Fruit fly (Drosophila melanogaster) whole organism: ENCODE data around the gene PolA2.

Experiments used
- CG8478 ChIP-seq: fragments of >200 bp; optimal IDR thresholded peaks from 2 replicates; lab custom pipeline; 2018; ENCODE audit warnings: inconsistent platforms
- Dll ChIP-seq: fragments of >200 bp; optimal IDR thresholded peaks from 2 replicates; lab custom pipeline; 2017
- EcR ChIP-seq, 2 experiments: fragments of >200 bp; optimal IDR thresholded peaks; 2 replicates each; lab custom pipeline; 2017; ENCODE audit warnings: missing biosample characterization in 2 of 2, missing genetic modification characterization in 2 of 2, missing genetic modification reagents in 2 of 2
- pan ChIP-seq: fragments of >200 bp; optimal IDR thresholded peaks from 2 replicates; lab custom pipeline; 2017
- psq ChIP-seq: fragments of >200 bp; optimal IDR thresholded peaks from 2 replicates; lab custom pipeline; 2017
- usp ChIP-seq: fragments of >200 bp; optimal IDR thresholded peaks from 2 replicates; lab custom pipeline; 2017; ENCODE audit warnings: missing biosample characterization, missing genetic modification characterization, mixed read lengths

Gene PolA2

dm6 chr3R:27225490-27225889, 13.5 kb upstream of the PolA2 start:
- no peak for TF ChIP-seq pan (lab: Kevin White, UChicago)
- peak; percentile 1 for TF ChIP-seq Dll

- no peak for TF ChIP-seq psq (lab: Kevin White, UChicago)
- TF ChIP-seq usp (GFP tag; lab: Kevin White, UChicago), result no peak
- TF ChIP-seq EcR (GFP tag; optimal IDR thresholded peaks at IDR 0.05; lab: Kevin White, UChicago), result no peak
- no peak for TF ChIP-seq Dll
- TF ChIP-seq CG8478 (lab: Kevin White, UChicago), result no peak
- TF ChIP-seq pan (lab: Kevin White, UChicago), result no peak
Measured at dm6 chr3R:27226080-27226648, 12.8 kb upstream of the PolA2 start.

- TF ChIP-seq Dll (no peak), usp (GFP tag; lab: Kevin White, UChicago) (no peak), pan (lab: Kevin White, UChicago) (no peak), EcR (GFP tag; optimal IDR thresholded peaks at IDR 0.05; lab: Kevin White, UChicago) (no peak), psq (lab: Kevin White, UChicago) (no peak), CG8478 (lab: Kevin White, UChicago) (no peak)
Measured at dm6 chr3R:27228342-27228741, 10.6 kb upstream of the PolA2 start, which contains the start of gene CG42813. TSS of gene CG42813 (minus strand) at chr3R:27228561.

dm6 chr3R:27229368-27229767, 9.6 kb upstream of the PolA2 start, which contains the start of gene CG42814:
TSS of gene CG42814 (minus strand) at chr3R:27229468.
- TF ChIP-seq CG8478 (lab: Kevin White, UChicago) (no peak), psq (lab: Kevin White, UChicago) (no peak), pan (lab: Kevin White, UChicago) (no peak), EcR (GFP tag; optimal IDR thresholded peaks at IDR 0.05; lab: Kevin White, UChicago) (no peak), usp (GFP tag; lab: Kevin White, UChicago) (no peak), Dll (no peak)

dm6 chr3R:27233398-27233797, 5.6 kb upstream of the PolA2 start, which contains the start of gene CG31068:
TSS of gene CG31068 (plus strand) at chr3R:27233698.
- TF ChIP-seq CG8478 (lab: Kevin White, UChicago), result no peak
- TF ChIP-seq Dll, result no peak
- no peak for TF ChIP-seq psq (lab: Kevin White, UChicago)
- TF ChIP-seq usp (GFP tag; lab: Kevin White, UChicago), result no peak
- no peak for TF ChIP-seq EcR (GFP tag; optimal IDR thresholded peaks at IDR 0.05; lab: Kevin White, UChicago)
- no peak for TF ChIP-seq pan (lab: Kevin White, UChicago)

- TF ChIP-seq Dll (no peak), pan (lab: Kevin White, UChicago) (no peak), usp (GFP tag; lab: Kevin White, UChicago) (no peak), CG8478 (lab: Kevin White, UChicago) (no peak)
Measured at dm6 chr3R:27237980-27238379, 983 bp upstream of the PolA2 start.

dm6 chr3R:27240967-27241366, 2.0 kb downstream of the PolA2 start, which contains the start of gene CG17991:
TSS of gene CG17991 (plus strand) at chr3R:27241267.
- TF ChIP-seq EcR (GFP tag; optimal IDR thresholded peaks at IDR 0.05; lab: Kevin White, UChicago) (no peak), Dll (no peak), pan (lab: Kevin White, UChicago) (no peak), usp (GFP tag; lab: Kevin White, UChicago) (no peak), CG8478 (lab: Kevin White, UChicago) (no peak), psq (lab: Kevin White, UChicago) (no peak)

- TF ChIP-seq psq (lab: Kevin White, UChicago) (no peak), usp (GFP tag; lab: Kevin White, UChicago) (no peak), Dll (no peak), CG8478 (lab: Kevin White, UChicago) (no peak), EcR (GFP tag; optimal IDR thresholded peaks at IDR 0.05; lab: Kevin White, UChicago) (no peak)
Measured at dm6 chr3R:27244412-27244741, 5.4 kb downstream of the PolA2 start.

dm6 chr3R:27244742-27245400, 5.9 kb downstream of the PolA2 start, which contains the start of gene CG18766:
TSS of gene CG18766 (minus strand) at chr3R:27245249.
- TF ChIP-seq Dll (no peak), CG8478 (lab: Kevin White, UChicago) (peak; percentile 81)

dm6 chr3R:27245401-27245757, 6.4 kb downstream of the PolA2 start:
- no peak for TF ChIP-seq EcR (GFP tag; optimal IDR thresholded peaks at IDR 0.05; lab: Kevin White, UChicago)
- no peak for TF ChIP-seq Dll
- TF ChIP-seq pan (lab: Kevin White, UChicago), result no peak
- no peak for TF ChIP-seq usp (GFP tag; lab: Kevin White, UChicago)
- no peak for TF ChIP-seq CG8478 (lab: Kevin White, UChicago)
- TF ChIP-seq psq (lab: Kevin White, UChicago), result no peak

- TF ChIP-seq pan (lab: Kevin White, UChicago) (no peak), EcR (GFP tag; optimal IDR thresholded peaks at IDR 0.05; lab: Kevin White, UChicago) (no peak), usp (GFP tag; lab: Kevin White, UChicago) (no peak), CG8478 (lab: Kevin White, UChicago) (no peak), psq (lab: Kevin White, UChicago) (no peak), Dll (no peak)
Measured at dm6 chr3R:27246264-27246663, 7.3 kb downstream of the PolA2 start.

dm6 chr3R:27247892-27248291, 8.9 kb downstream of the PolA2 start, which contains the start of gene CG5984:
TSS of gene CG5984 (minus strand) at chr3R:27247992.
- no peak for TF ChIP-seq EcR (GFP tag; optimal IDR thresholded peaks at IDR 0.05; lab: Kevin White, UChicago)
- TF ChIP-seq psq (lab: Kevin White, UChicago), result no peak
- TF ChIP-seq CG8478 (lab: Kevin White, UChicago), result no peak
- TF ChIP-seq Dll, result no peak
- no peak for TF ChIP-seq usp (GFP tag; lab: Kevin White, UChicago)
- TF ChIP-seq pan (lab: Kevin White, UChicago), result no peak
